Worm (Caenorhabditis elegans) whole organism, L1 larva: ENCODE results near the gene ZC239.21.
"Not testable (repeated sequence)": the region's sequence is repeated elsewhere in the genome, so short reads cannot be mapped to it uniquely, and the experiment has no call there.

Experiments used
- F16B12.6 ChIP-seq: fragments of 150-350 bp; optimal IDR thresholded peaks from 2 replicates; lab custom pipeline; 2014; ENCODE audit warnings: missing biosample characterization, missing genetic modification characterization
- aha-1 ChIP-seq: fragments of 150-350 bp; optimal IDR thresholded peaks from 2 replicates; lab custom pipeline; 2014; ENCODE audit warnings: missing biosample characterization, missing genetic modification characterization
- aly-2 ChIP-seq: fragments of 150-350 bp; optimal IDR thresholded peaks from 2 replicates; lab custom pipeline; 2014; ENCODE audit warnings: missing biosample characterization, missing genetic modification characterization
- ama-1 ChIP-seq: fragments of 150-350 bp; optimal IDR thresholded peaks from 2 replicates; lab custom pipeline; 2014
- ceh-63 ChIP-seq: fragments of 200-800 bp; sonication (Bioruptor generic); optimal IDR thresholded peaks from 2 replicates; lab custom pipeline; 2018; ENCODE audit warnings: mild to moderate bottlenecking, missing genetic modification characterization, missing compliant biosample characterization
- ces-1 ChIP-seq: fragments of 150-350 bp; optimal IDR thresholded peaks from 2 replicates; lab custom pipeline; 2014; ENCODE audit warnings: missing biosample characterization, missing genetic modification reagents, missing genetic modification characterization
- dsc-1 ChIP-seq: sonication (generic microtip); optimal IDR thresholded peaks from 2 replicates; lab custom pipeline; 2016; ENCODE audit warnings: mild to moderate bottlenecking, missing genetic modification characterization, missing compliant biosample characterization
- efl-1 ChIP-seq, 4 experiments: fragments of 150-350 bp; optimal IDR thresholded peaks in 3 of 4; peaks in 1 of 4; 1 replicate in 1 of 4; 2 replicates in 3 of 4; lab custom pipeline; 2014; ENCODE audit warnings: missing biosample characterization in 2 of 4, missing genetic modification characterization in 2 of 4, missing genetic modification reagents in 2 of 4
- elt-3 ChIP-seq, 6 experiments: fragments of 150-350 bp in 1 of 6; sonication (generic microtip); optimal IDR thresholded peaks; 2 replicates each; lab custom pipeline; 2017 to 2018; ENCODE audit warnings: missing biosample characterization in 6 of 6, missing genetic modification characterization in 6 of 6, inconsistent platforms in 1 of 6
- grh-1 ChIP-seq: fragments of 200-800 bp; sonication (Bioruptor generic); IDR thresholded peaks from 2 replicates; pipeline ENCODE4 v1.3.6; 2022; ENCODE audit warnings: missing genetic modification reagents, missing genetic modification characterization, missing compliant biosample characterization
- hlh-17 ChIP-seq: fragments of 200-800 bp; sonication (Bioruptor generic); optimal IDR thresholded peaks from 2 replicates; lab custom pipeline; 2018; ENCODE audit warnings: missing genetic modification characterization, mild to moderate bottlenecking, missing compliant biosample characterization, moderate library complexity, borderline replicate concordance
- hlh-4 ChIP-seq: sonication (generic microtip); optimal IDR thresholded peaks from 2 replicates; lab custom pipeline; 2016; ENCODE audit warnings: mild to moderate bottlenecking, missing genetic modification characterization, missing compliant biosample characterization
- jun-1 ChIP-seq: fragments of 150-350 bp; optimal IDR thresholded peaks from 2 replicates; lab custom pipeline; 2014; ENCODE audit warnings: missing biosample characterization, missing genetic modification reagents, missing genetic modification characterization
- lir-3 ChIP-seq: sonication (generic microtip); optimal IDR thresholded peaks from 2 replicates; lab custom pipeline; 2016; ENCODE audit warnings: mild to moderate bottlenecking, missing genetic modification characterization, moderate library complexity, missing compliant biosample characterization; ENCODE audit not compliant: poor library complexity
- lsy-2 ChIP-seq, 2 experiments: fragments of 150-350 bp; optimal IDR thresholded peaks; 2 replicates each; lab custom pipeline; 2014; ENCODE audit warnings: missing biosample characterization in 2 of 2, missing genetic modification characterization in 2 of 2
- mef-2 ChIP-seq: fragments of 150-350 bp; optimal IDR thresholded peaks from 2 replicates; lab custom pipeline; 2014; ENCODE audit warnings: missing biosample characterization, missing genetic modification characterization
- mep-1 ChIP-seq: fragments of 150-350 bp; optimal IDR thresholded peaks from 2 replicates; lab custom pipeline; 2014; ENCODE audit warnings: missing biosample characterization, missing genetic modification characterization
- nhr-19 ChIP-seq: fragments of 200-800 bp; sonication (Bioruptor generic); conservative IDR thresholded peaks from 2 replicates; pipeline ENCODE4 v1.3.6; 2022; ENCODE audit warnings: missing genetic modification characterization, missing compliant biosample characterization
- nhr-20 ChIP-seq: sonication (generic microtip); optimal IDR thresholded peaks from 2 replicates; lab custom pipeline; 2016; ENCODE audit warnings: mild to moderate bottlenecking, missing genetic modification characterization, missing compliant biosample characterization
- nhr-47 ChIP-seq: sonication (generic microtip); optimal IDR thresholded peaks from 2 replicates; lab custom pipeline; 2016; ENCODE audit warnings: mild to moderate bottlenecking, missing genetic modification characterization, moderate library complexity, missing compliant biosample characterization
- nhr-76 ChIP-seq: sonication (generic microtip); optimal IDR thresholded peaks from 2 replicates; lab custom pipeline; 2017; ENCODE audit warnings: missing biosample characterization, missing genetic modification characterization
- nhr-77 ChIP-seq: fragments of 150-350 bp; optimal IDR thresholded peaks from 2 replicates; lab custom pipeline; 2014; ENCODE audit warnings: missing biosample characterization, missing genetic modification characterization
- nhr-84 ChIP-seq: sonication (generic microtip); optimal IDR thresholded peaks from 2 replicates; lab custom pipeline; 2017; ENCODE audit warnings: missing biosample characterization, missing genetic modification characterization
- nhr-90 ChIP-seq: sonication (generic microtip); optimal IDR thresholded peaks from 2 replicates; lab custom pipeline; 2016; ENCODE audit warnings: mild to moderate bottlenecking, missing genetic modification characterization, missing compliant biosample characterization; ENCODE audit not compliant: poor library complexity
- pag-3 ChIP-seq: sonication (generic microtip); optimal IDR thresholded peaks from 2 replicates; lab custom pipeline; 2017; ENCODE audit warnings: missing genetic modification characterization, mild to moderate bottlenecking, missing compliant biosample characterization, antibody characterized with exemption, borderline replicate concordance; ENCODE audit not compliant: insufficient read depth
- pax-3 ChIP-seq: fragments of 200-800 bp; sonication (Bioruptor generic); optimal IDR thresholded peaks from 2 replicates; lab custom pipeline; 2018; ENCODE audit warnings: mild to moderate bottlenecking, missing genetic modification characterization, moderate library complexity, missing compliant biosample characterization
- rnt-1 ChIP-seq: sonication (generic microtip); optimal IDR thresholded peaks from 2 replicates; lab custom pipeline; 2016; ENCODE audit warnings: mild to moderate bottlenecking, missing genetic modification characterization, moderate library complexity, missing compliant biosample characterization
- sptf-1 ChIP-seq: fragments of 150-350 bp; optimal IDR thresholded peaks from 2 replicates; lab custom pipeline; 2014; ENCODE audit warnings: missing biosample characterization, missing genetic modification characterization
- sup-37 ChIP-seq: fragments of 200-800 bp; sonication (Bioruptor generic); optimal IDR thresholded peaks from 2 replicates; lab custom pipeline; 2018; ENCODE audit warnings: mild to moderate bottlenecking, missing genetic modification characterization, missing compliant biosample characterization
- unc-30 ChIP-seq: sonication (generic microtip); optimal IDR thresholded peaks from 2 replicates; lab custom pipeline; 2017; ENCODE audit warnings: missing biosample characterization, missing genetic modification characterization
- unc-62 ChIP-seq: fragments of 150-350 bp; optimal IDR thresholded peaks from 2 replicates; lab custom pipeline; 2014; ENCODE audit warnings: missing biosample characterization, missing genetic modification reagents, missing genetic modification characterization
- unc-98 ChIP-seq: fragments of 200-800 bp; sonication (Bioruptor generic); IDR thresholded peaks from 2 replicates; pipeline ENCODE4 v1.3.6; 2022; ENCODE audit warnings: missing genetic modification characterization, missing compliant biosample characterization
- ztf-4 ChIP-seq: fragments of 150-350 bp; optimal IDR thresholded peaks from 2 replicates; lab custom pipeline; 2014; ENCODE audit warnings: missing biosample characterization, missing genetic modification characterization

ZC239.21 gene

ce11 chrII:3183300-3183840, 23.4 kb upstream of the ZC239.21 start, which contains the start of the genes Y27F2A.6 and Y27F2A.8:
Gene Y27F2A.6 (minus strand): TSS chrII:3183400.
Gene Y27F2A.8 (plus strand): TSS chrII:3183790.
- TF ChIP-seq jun-1; F16B12.6 (tag; lab: Kevin White, UChicago); pax-3 (tag; lab: Kevin White, UChicago): not testable (repeated sequence)

- not testable (repeated sequence) for TF ChIP-seq aly-2 (tag; lab: Kevin White, UChicago); efl-1 (optimal IDR thresholded peaks at IDR 0.05; lab: Kevin White, UChicago); efl-1 (GFP tag; optimal IDR thresholded peaks at IDR 0.05 in 1 of 2; lab: Kevin White, UChicago); ama-1 (lab: Kevin White, UChicago)
Observed at ce11 chrII:3184858-3185257, 21.9 kb upstream of the ZC239.21 start, which contains the start of gene sri-78. Gene sri-78 (plus strand): TSS chrII:3185158.

- no peak for TF ChIP-seq elt-3 (tag; optimal IDR thresholded peaks at IDR 0.05; lab: Kevin White, UChicago)
- TF ChIP-seq aha-1 (tag; lab: Kevin White, UChicago): no peak
- TF ChIP-seq nhr-77 (tag; lab: Kevin White, UChicago): no peak
- no peak for TF ChIP-seq ztf-4 (tag; lab: Kevin White, UChicago)
- TF ChIP-seq ces-1 (GFP tag; lab: Kevin White, UChicago): no peak
- TF ChIP-seq lsy-2 (tag; optimal IDR thresholded peaks at IDR 0.05; lab: Kevin White, UChicago): no peak
- TF ChIP-seq grh-1 (GFP tag; lab: Robert Waterston, UW): no peak
- TF ChIP-seq rnt-1 (tag; lab: Kevin White, UChicago): no peak
- TF ChIP-seq efl-1 (optimal IDR thresholded peaks at IDR 0.05; lab: Kevin White, UChicago): no peak
- no peak for TF ChIP-seq efl-1 (GFP tag; optimal IDR thresholded peaks at IDR 0.05 in 1 of 2; lab: Kevin White, UChicago)
- TF ChIP-seq mef-2 (tag; lab: Kevin White, UChicago): no peak
- no peak for TF ChIP-seq lir-3 (tag; lab: Kevin White, UChicago)
- TF ChIP-seq nhr-19: no peak
- TF ChIP-seq mep-1 (tag; lab: Kevin White, UChicago): no peak
- TF ChIP-seq sup-37 (GFP tag; lab: Kevin White, UChicago): no peak
- no peak for TF ChIP-seq ceh-63 (GFP tag; lab: Kevin White, UChicago)
- no peak for TF ChIP-seq sptf-1 (tag; lab: Kevin White, UChicago)
- no peak for TF ChIP-seq F16B12.6 (tag; lab: Kevin White, UChicago)
Observed at ce11 chrII:3185848-3186247, 20.9 kb upstream of the ZC239.21 start.

ce11 chrII:3189038-3189437, 17.7 kb upstream of the ZC239.21 start, which contains the start of gene Y27F2A.11:
Gene Y27F2A.11 (plus strand): TSS chrII:3189338.
- TF ChIP-seq nhr-76 (tag; lab: Kevin White, UChicago); lsy-2 (tag; optimal IDR thresholded peaks at IDR 0.05; lab: Kevin White, UChicago); nhr-20 (tag; lab: Kevin White, UChicago): not testable (repeated sequence)

- TF ChIP-seq pag-3 (tag; lab: Kevin White, UChicago); hlh-17 (GFP tag; lab: Kevin White, UChicago); elt-3 (tag; optimal IDR thresholded peaks at IDR 0.05; lab: Kevin White, UChicago): not testable (repeated sequence)
Observed at ce11 chrII:3191544-3191943, 15.2 kb upstream of the ZC239.21 start, which contains the start of gene Y27F2A.9. Gene Y27F2A.9 (minus strand): TSS chrII:3191644.

- no peak for TF ChIP-seq mef-2 (tag; lab: Kevin White, UChicago)
- no peak for TF ChIP-seq lir-3 (tag; lab: Kevin White, UChicago)
- no peak for TF ChIP-seq elt-3 (tag; optimal IDR thresholded peaks at IDR 0.05; lab: Kevin White, UChicago)
- TF ChIP-seq unc-30 (tag; lab: Kevin White, UChicago): no peak
- TF ChIP-seq unc-98 (GFP tag; lab: Robert Waterston, UW): no peak
- no peak for TF ChIP-seq sup-37 (GFP tag; lab: Kevin White, UChicago)
- TF ChIP-seq pag-3 (tag; lab: Kevin White, UChicago): no peak
- TF ChIP-seq ztf-4 (tag; lab: Kevin White, UChicago): no peak
- no peak for TF ChIP-seq nhr-90
- TF ChIP-seq nhr-47: no peak
- no peak for TF ChIP-seq lsy-2 (tag; optimal IDR thresholded peaks at IDR 0.05; lab: Kevin White, UChicago)
- no peak for TF ChIP-seq nhr-84
- no peak for TF ChIP-seq hlh-4 (tag; lab: Kevin White, UChicago)
- no peak for TF ChIP-seq dsc-1 (tag; lab: Kevin White, UChicago)
- TF ChIP-seq unc-62 (GFP tag; lab: Kevin White, UChicago): no peak
Observed at ce11 chrII:3195739-3196138, 11.0 kb upstream of the ZC239.21 start.
